Worm (Caenorhabditis elegans): ENCODE measurements around the gene F59E12.1.

F59E12.1 gene

ce11 chrII:5663180-5663791 is 9.0 kb downstream of the F59E12.1 start:
- TF ChIP-seq fkh-10 (GFP tag; optimal IDR thresholded peaks at IDR 0.05) (no peak), nfya-1 (tag; optimal IDR thresholded peaks at IDR 0.05; ENCODE audit: insufficient read depth) (peak; percentile 59), hmg-11 (tag; optimal IDR thresholded peaks at IDR 0.05) (peak; percentile 26), pha-4 (tag; optimal IDR thresholded peaks at IDR 0.05) (no peak)

DNA sequence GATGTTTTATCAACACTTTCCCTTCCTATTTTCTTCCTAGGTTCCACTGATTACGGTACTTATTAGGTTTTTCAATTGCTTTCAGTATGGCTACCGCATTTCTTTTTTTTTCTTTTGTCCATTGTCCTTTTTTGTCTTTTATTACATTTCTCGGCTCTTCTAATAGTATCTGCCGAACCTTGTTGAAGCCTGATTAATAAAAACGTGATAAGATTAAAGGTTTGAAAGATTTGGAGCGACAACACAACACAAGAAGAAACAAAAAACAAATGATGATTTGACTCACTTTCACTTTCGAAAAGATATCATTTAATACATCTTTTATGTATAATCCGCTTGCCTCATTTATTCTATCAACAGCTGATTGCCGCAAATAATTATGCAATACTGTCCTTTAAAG is 10.7 kb downstream of the F59E12.1 start, which contains the start of gene C25H3.15:
Gene C25H3.15 (plus strand): TSS at position 301 of the 400 bp plus-strand sequence.
- TF ChIP-seq ZK546.5 (tag; optimal IDR thresholded peaks at IDR 0.05) (no peak), fkh-2 (tag; optimal IDR thresholded peaks at IDR 0.05) (no peak), nhr-77 (tag; optimal IDR thresholded peaks at IDR 0.05) (no peak), nhr-23 (tag; optimal IDR thresholded peaks at IDR 0.05) (peak; percentile 15)

DNA sequence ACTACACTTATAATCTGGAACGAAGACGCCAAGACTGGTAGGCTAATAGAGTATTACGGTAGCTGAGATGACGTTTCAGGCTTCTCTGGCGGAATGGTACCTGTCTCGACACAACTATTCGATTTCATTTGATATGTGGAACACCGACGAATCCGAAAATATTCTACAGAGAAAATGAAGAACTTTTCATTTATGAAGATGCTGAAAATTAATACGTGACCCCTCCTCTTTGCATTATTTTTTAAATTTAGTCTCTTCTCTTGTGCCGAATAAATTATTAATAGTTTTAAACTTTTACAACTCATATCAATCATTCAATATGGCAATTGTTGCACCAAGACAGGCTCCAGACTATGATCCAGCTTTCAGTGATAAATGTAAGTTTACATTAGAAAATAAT is 11.7 kb downstream of the F59E12.1 start, which contains the start of gene C25H3.16:
Gene C25H3.16 (plus strand): TSS at position 301 of the 400 bp plus-strand sequence.
- TF ChIP-seq ceh-28 (tag; optimal IDR thresholded peaks at IDR 0.05) (no peak), nhr-237 (tag; optimal IDR thresholded peaks at IDR 0.05) (no peak), nhr-76 (tag; optimal IDR thresholded peaks at IDR 0.05) (no peak), unc-62 (GFP tag; optimal IDR thresholded peaks at IDR 0.05) (no peak), ztf-11 (tag; optimal IDR thresholded peaks at IDR 0.05) (no peak), egl-27 (tag; optimal IDR thresholded peaks at IDR 0.05) (no peak), tbx-2 (tag; optimal IDR thresholded peaks at IDR 0.05) (no peak), elt-3 (tag; optimal IDR thresholded peaks at IDR 0.05) (no peak), nhr-25 (tag; optimal IDR thresholded peaks at IDR 0.05) (no peak), hmg-11 (tag; optimal IDR thresholded peaks at IDR 0.05) (no peak), lin-39 (tag; optimal IDR thresholded peaks at IDR 0.05) (no peak), skn-1 (tag; optimal IDR thresholded peaks at IDR 0.05) (no peak), elt-1 (tag; optimal IDR thresholded peaks at IDR 0.05) (no peak)

- TF ChIP-seq fos-1 (tag; optimal IDR thresholded peaks at IDR 0.05) (no peak), unc-62 (GFP tag; optimal IDR thresholded peaks at IDR 0.05) (no peak), sea-2 (GFP tag; optimal IDR thresholded peaks at IDR 0.05) (no peak), fkh-10 (GFP tag; optimal IDR thresholded peaks at IDR 0.05) (no peak), ceh-28 (tag; optimal IDR thresholded peaks at IDR 0.05) (no peak), R02D3.7 (tag; optimal IDR thresholded peaks at IDR 0.05) (no peak), jun-1 (tag; optimal IDR thresholded peaks at IDR 0.05) (no peak), elt-2 (tag; optimal IDR thresholded peaks at IDR 0.05) (no peak), egl-5 (tag; optimal IDR thresholded peaks at IDR 0.05) (no peak)
These were observed 13.2 kb downstream of the F59E12.1 start for ce11 chrII:5667540-5667939.

DNA sequence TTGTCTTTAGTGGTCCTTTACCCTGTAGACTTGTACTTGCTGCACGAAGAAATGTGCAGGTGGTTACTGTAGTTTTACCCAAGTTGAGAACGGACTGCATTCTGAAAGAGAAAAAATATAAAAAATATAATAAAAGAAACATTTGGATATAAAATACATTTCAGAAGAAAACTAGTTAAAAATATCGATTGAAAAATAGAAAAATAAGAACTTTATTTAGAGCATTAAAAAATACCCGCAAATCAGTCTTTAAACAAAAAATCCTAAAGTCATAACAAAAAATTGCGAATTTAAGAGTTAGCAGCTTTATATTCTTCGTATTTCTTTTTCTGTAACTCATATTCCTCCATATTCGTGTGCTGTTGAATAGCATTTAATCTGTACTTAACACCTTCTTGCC is 14.5 kb downstream of the F59E12.1 start, which contains the start of gene C25H3.7:
Gene C25H3.7 (minus strand): TSS at position 101 of the 400 bp plus-strand sequence.
- no peak for TF ChIP-seq ceh-28 (tag; optimal IDR thresholded peaks at IDR 0.05)
- no peak for TF ChIP-seq R02D3.7 (tag; optimal IDR thresholded peaks at IDR 0.05)
- no peak for TF ChIP-seq nhr-28 (tag; optimal IDR thresholded peaks at IDR 0.05)
- no peak for TF ChIP-seq nfya-1 (tag; optimal IDR thresholded peaks at IDR 0.05; ENCODE audit: insufficient read depth)
- TF ChIP-seq lin-39 (tag; optimal IDR thresholded peaks at IDR 0.05) = no peak
- TF ChIP-seq eor-1 (tag; optimal IDR thresholded peaks at IDR 0.05) = no peak
- no peak for TF ChIP-seq ceh-82 (tag; optimal IDR thresholded peaks at IDR 0.05)
- no peak for TF ChIP-seq sea-2 (GFP tag; optimal IDR thresholded peaks at IDR 0.05)
- no peak for TF ChIP-seq ztf-11 (tag; optimal IDR thresholded peaks at IDR 0.05)
- TF ChIP-seq ztf-4 (tag; optimal IDR thresholded peaks at IDR 0.05) = no peak
- TF ChIP-seq nhr-23 (tag; optimal IDR thresholded peaks at IDR 0.05) = no peak
- TF ChIP-seq mdl-1 (tag; optimal IDR thresholded peaks at IDR 0.05) = no peak
- TF ChIP-seq nhr-237 (tag; optimal IDR thresholded peaks at IDR 0.05) = no peak

ce11 chrII:5669580-5669979 is 15.3 kb downstream of the F59E12.1 start, which contains the start of gene C25H3.17:
C25H3.17 (minus strand) TSS chrII:5669680.
- TF ChIP-seq R02D3.7 (tag; optimal IDR thresholded peaks at IDR 0.05) (no peak), jun-1 (tag; optimal IDR thresholded peaks at IDR 0.05) (no peak), nfya-1 (tag; optimal IDR thresholded peaks at IDR 0.05; ENCODE audit: insufficient read depth) (no peak), fos-1 (tag; optimal IDR thresholded peaks at IDR 0.05) (no peak), elt-3 (tag; optimal IDR thresholded peaks at IDR 0.05) (no peak), ceh-9 (tag; optimal IDR thresholded peaks at IDR 0.05) (no peak), fkh-2 (tag; optimal IDR thresholded peaks at IDR 0.05) (no peak), aly-2 (tag; optimal IDR thresholded peaks at IDR 0.05) (no peak), daf-12 (tag; optimal IDR thresholded peaks at IDR 0.05) (no peak), zag-1 (tag; optimal IDR thresholded peaks at IDR 0.05) (no peak), unc-62 (GFP tag; optimal IDR thresholded peaks at IDR 0.05) (no peak), snpc-4 (tag; optimal IDR thresholded peaks at IDR 0.05) (no peak), unc-39 (tag; optimal IDR thresholded peaks at IDR 0.05) (no peak)

All from whole organism, L3 larva.